Worm (Caenorhabditis elegans) whole organism, early embryonic: ENCODE measurements around the gene srt-32.

Experiments
- B0310.2 ChIP-seq: sonication (generic microtip); optimal IDR thresholded peaks from 2 replicates; lab custom pipeline; 2016; ENCODE audit warnings: mild to moderate bottlenecking, missing genetic modification characterization, missing compliant biosample characterization
- F13C5.2 ChIP-seq: sonication (generic microtip); optimal IDR thresholded peaks from 2 replicates; lab custom pipeline; 2017; ENCODE audit warnings: mild to moderate bottlenecking, missing genetic modification characterization, inconsistent platforms, missing compliant biosample characterization
- aly-1 ChIP-seq: sonication (generic microtip); optimal IDR thresholded peaks from 2 replicates; lab custom pipeline; 2016; ENCODE audit warnings: missing genetic modification characterization, missing compliant biosample characterization
- ama-1 ChIP-seq: fragments of 150-350 bp; optimal IDR thresholded peaks from 2 replicates; lab custom pipeline; 2014
- ceh-13 ChIP-seq: fragments of 200-800 bp; sonication (Bioruptor generic); optimal IDR thresholded peaks from 2 replicates; lab custom pipeline; 2018; ENCODE audit warnings: mild to moderate bottlenecking, missing genetic modification characterization, missing compliant biosample characterization
- ceh-36 ChIP-seq: sonication (generic microtip); optimal IDR thresholded peaks from 2 replicates; lab custom pipeline; 2016; ENCODE audit warnings: missing genetic modification characterization, inconsistent platforms, missing compliant biosample characterization
- ets-7 ChIP-seq: sonication (generic microtip); optimal IDR thresholded peaks from 2 replicates; lab custom pipeline; 2016; ENCODE audit warnings: missing genotype, missing genetic modification characterization, missing compliant biosample characterization
- flt-1 ChIP-seq: fragments of 200-800 bp; sonication (Bioruptor generic); IDR thresholded peaks from 2 replicates; pipeline ENCODE4 v1.3.6; 2022; ENCODE audit warnings: missing genetic modification characterization, missing compliant biosample characterization
- hmbx-1 ChIP-seq: sonication (generic microtip); optimal IDR thresholded peaks from 2 replicates; lab custom pipeline; 2016; ENCODE audit warnings: mild to moderate bottlenecking, missing genetic modification characterization, missing compliant biosample characterization
- hmg-4 ChIP-seq: fragments of 200-800 bp; sonication (Bioruptor generic); optimal IDR thresholded peaks from 2 replicates; lab custom pipeline; 2018; ENCODE audit warnings: mild to moderate bottlenecking, missing genetic modification characterization, missing compliant biosample characterization
- hnd-1 ChIP-seq: sonication (generic microtip); optimal IDR thresholded peaks from 2 replicates; lab custom pipeline; 2016; ENCODE audit warnings: missing genetic modification characterization, missing compliant biosample characterization
- pes-1 ChIP-seq: fragments of 200-800 bp; sonication (Bioruptor generic); IDR thresholded peaks from 2 replicates; pipeline ENCODE4 v1.3.6; 2022; ENCODE audit warnings: missing genetic modification reagents, missing genetic modification characterization, missing compliant biosample characterization
- scrt-1 ChIP-seq: fragments of 200-800 bp; sonication (Bioruptor generic); IDR thresholded peaks from 2 replicates; pipeline ENCODE4 v1.3.6; 2022; ENCODE audit warnings: missing genetic modification characterization, missing compliant biosample characterization
- sea-1 ChIP-seq: fragments of 200-800 bp; sonication (Bioruptor generic); conservative IDR thresholded peaks from 2 replicates; pipeline ENCODE4 v1.3.6; 2022; ENCODE audit warnings: missing genetic modification characterization, missing compliant biosample characterization
- tbx-11 ChIP-seq: fragments of 200-800 bp; sonication (Bioruptor generic); IDR thresholded peaks from 2 replicates; pipeline ENCODE4 v1.3.6; 2022; ENCODE audit warnings: missing genetic modification characterization, missing compliant biosample characterization
- tbx-37 ChIP-seq: fragments of 200-800 bp; sonication (Bioruptor generic); conservative IDR thresholded peaks from 2 replicates; pipeline ENCODE4 v1.3.6; 2022; ENCODE audit warnings: missing genetic modification reagents, missing genetic modification characterization, missing compliant biosample characterization
- tra-4 ChIP-seq: sonication (generic microtip); optimal IDR thresholded peaks from 2 replicates; lab custom pipeline; 2017; ENCODE audit warnings: missing genetic modification characterization, missing compliant biosample characterization

srt-32 gene

DNA sequence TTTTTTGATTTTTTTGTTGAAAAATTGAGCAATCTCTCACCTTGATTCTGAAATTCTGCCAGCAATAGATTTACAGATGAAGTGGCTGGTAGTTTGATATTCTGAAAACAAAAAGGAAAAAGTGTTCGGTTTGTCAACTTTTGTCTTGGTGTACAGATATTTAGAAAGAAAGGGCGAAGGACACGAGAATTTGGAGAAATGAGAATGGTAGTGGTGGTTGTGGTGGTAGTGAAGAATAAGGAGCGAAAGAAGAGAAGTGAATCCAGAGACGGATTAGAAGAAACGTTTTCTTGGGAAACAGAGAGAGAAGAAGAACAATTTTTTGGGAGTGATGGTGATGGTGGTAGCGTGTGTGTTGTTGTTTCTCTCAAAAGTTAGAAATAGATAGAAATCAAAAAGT is 20.2 kb downstream of the srt-32 start, which contains the start of gene gar-3:
gar-3 (minus strand) TSS at position 101 of the 400 bp plus-strand sequence.
- no peak for TF ChIP-seq tbx-37 (GFP tag; lab: Robert Waterston, UW)
- TF ChIP-seq sea-1 (GFP tag; lab: Robert Waterston, UW): no peak
- TF ChIP-seq aly-1 (tag; lab: Kevin White, UChicago): no peak
- no peak for TF ChIP-seq hmg-4 (GFP tag; lab: Kevin White, UChicago)
- TF ChIP-seq B0310.2 (tag; lab: Kevin White, UChicago): no peak
- no peak for TF ChIP-seq ceh-36 (tag; lab: Kevin White, UChicago)
- no peak for TF ChIP-seq pes-1 (GFP tag; lab: Robert Waterston, UW)
- no peak for TF ChIP-seq ets-7 (tag; lab: Kevin White, UChicago)
- TF ChIP-seq hmbx-1 (tag; lab: Kevin White, UChicago): no peak

ce11 chrV:14585351-14585750 is 25.9 kb downstream of the srt-32 start, which contains the start of gene Y40H4A.2:
TSS of gene Y40H4A.2 (minus strand) at chrV:14585451.
- TF ChIP-seq hmg-4 (GFP tag; lab: Kevin White, UChicago) (no peak), scrt-1 (GFP tag; lab: Robert Waterston, UW) (no peak), B0310.2 (tag; lab: Kevin White, UChicago) (no peak), ceh-36 (tag; lab: Kevin White, UChicago) (no peak), tbx-11 (GFP tag; lab: Robert Waterston, UW) (no peak), tbx-37 (GFP tag; lab: Robert Waterston, UW) (no peak), F13C5.2 (tag; lab: Kevin White, UChicago) (no peak), hmbx-1 (tag; lab: Kevin White, UChicago) (no peak), hnd-1 (tag; lab: Kevin White, UChicago) (no peak), pes-1 (GFP tag; lab: Robert Waterston, UW) (no peak), ceh-13 (GFP tag; lab: Kevin White, UChicago) (no peak), flt-1 (GFP tag; lab: Robert Waterston, UW) (no peak), aly-1 (tag; lab: Kevin White, UChicago) (no peak), tra-4 (tag; lab: Kevin White, UChicago) (no peak), ama-1 (lab: Kevin White, UChicago) (no peak), sea-1 (GFP tag; lab: Robert Waterston, UW) (no peak)

ce11 chrV:14594103-14594502 is 34.7 kb downstream of the srt-32 start:
- TF ChIP-seq B0310.2 (tag; lab: Kevin White, UChicago) (no peak), aly-1 (tag; lab: Kevin White, UChicago) (no peak), sea-1 (GFP tag; lab: Robert Waterston, UW) (no peak), hmg-4 (GFP tag; lab: Kevin White, UChicago) (no peak), ceh-13 (GFP tag; lab: Kevin White, UChicago) (no peak), ets-7 (tag; lab: Kevin White, UChicago) (no peak), F13C5.2 (tag; lab: Kevin White, UChicago) (no peak), ama-1 (lab: Kevin White, UChicago) (no peak), tra-4 (tag; lab: Kevin White, UChicago) (no peak), hmbx-1 (tag; lab: Kevin White, UChicago) (no peak), hnd-1 (tag; lab: Kevin White, UChicago) (no peak), scrt-1 (GFP tag; lab: Robert Waterston, UW) (no peak)

DNA sequence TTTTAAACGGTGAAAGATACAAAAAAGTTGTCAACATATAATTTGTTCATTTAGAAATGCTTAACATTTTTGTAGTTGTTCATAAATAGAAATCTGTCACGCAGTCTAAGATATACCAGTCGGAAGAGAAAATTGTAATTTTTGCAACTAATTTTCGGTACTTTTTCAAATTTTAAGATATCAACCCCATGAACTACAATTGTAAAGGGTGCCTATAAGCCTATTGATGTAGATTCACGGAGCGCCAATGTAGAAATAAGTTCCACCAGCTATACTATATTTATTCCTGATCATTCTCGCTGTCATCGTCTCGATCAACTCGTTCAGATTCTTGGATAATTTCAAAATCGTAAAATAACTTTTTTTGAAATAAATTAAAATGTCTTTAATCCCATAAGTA is 35.5 kb downstream of the srt-32 start:
- TF ChIP-seq B0310.2 (tag; lab: Kevin White, UChicago) (no peak), ceh-13 (GFP tag; lab: Kevin White, UChicago) (no peak), ceh-36 (tag; lab: Kevin White, UChicago) (no peak), tbx-11 (GFP tag; lab: Robert Waterston, UW) (no peak), pes-1 (GFP tag; lab: Robert Waterston, UW) (no peak), sea-1 (GFP tag; lab: Robert Waterston, UW) (no peak)

DNA sequence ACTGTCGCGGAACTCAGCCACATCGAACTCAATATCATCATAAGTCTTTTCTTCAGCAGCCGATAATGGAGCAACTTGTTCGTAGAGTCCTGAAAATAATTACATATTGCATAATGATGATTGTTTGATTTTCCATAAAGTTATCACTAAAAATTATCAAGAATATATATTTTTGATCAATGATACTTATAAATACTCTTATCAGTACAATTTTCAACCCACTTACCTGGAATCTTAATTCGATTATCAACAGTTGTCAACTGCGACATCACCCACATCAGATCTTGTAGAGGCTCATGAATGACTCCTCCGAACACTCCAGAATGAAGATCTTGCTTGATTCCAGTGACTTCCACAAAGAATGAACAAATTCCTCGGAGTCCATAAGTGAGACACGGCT is 36.6 kb downstream of the srt-32 start:
- TF ChIP-seq sea-1 (GFP tag; lab: Robert Waterston, UW) (no peak), pes-1 (GFP tag; lab: Robert Waterston, UW) (no peak), ceh-36 (tag; lab: Kevin White, UChicago) (no peak), B0310.2 (tag; lab: Kevin White, UChicago) (no peak)

DNA sequence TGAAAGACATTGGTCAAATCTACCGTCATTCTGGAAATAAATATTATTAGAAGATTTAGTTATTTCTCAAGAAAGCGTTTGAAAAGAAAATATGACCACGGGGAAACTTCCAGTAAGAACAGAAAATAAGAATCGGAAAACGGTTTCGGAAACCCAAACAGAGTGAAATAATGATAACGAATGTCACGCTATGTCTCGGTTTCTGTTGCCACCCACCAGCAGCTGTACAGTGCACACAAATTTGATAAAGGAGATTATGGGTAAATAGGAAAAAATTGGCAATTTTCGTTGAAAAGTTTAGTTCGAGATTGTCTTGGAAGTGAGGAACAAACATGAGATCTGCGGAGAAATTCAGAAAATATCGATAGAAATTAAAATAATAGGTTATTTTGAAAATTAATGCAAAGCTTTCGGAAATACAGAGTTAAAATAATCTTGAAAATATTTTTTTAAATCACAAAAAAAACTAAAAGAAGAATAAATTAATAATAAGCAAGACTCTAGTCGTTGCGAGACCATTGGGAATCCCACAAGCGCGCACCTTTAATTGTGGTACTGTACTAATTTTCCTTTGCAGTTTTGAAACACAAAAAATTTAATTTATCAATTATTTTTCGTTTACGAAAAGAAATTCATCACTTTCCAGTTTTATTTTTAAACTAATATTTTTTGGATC is 37.7 kb downstream of the srt-32 start, which contains the start of gene pes-9:
pes-9 (minus strand) TSS at position 30 of the 676 bp plus-strand sequence.
- TF ChIP-seq hnd-1 (tag; lab: Kevin White, UChicago) (no peak), flt-1 (GFP tag; lab: Robert Waterston, UW) (no peak), hmg-4 (GFP tag; lab: Kevin White, UChicago) (no peak), ets-7 (tag; lab: Kevin White, UChicago) (no peak), ceh-36 (tag; lab: Kevin White, UChicago) (no peak), tra-4 (tag; lab: Kevin White, UChicago) (no peak), B0310.2 (tag; lab: Kevin White, UChicago) (no peak), ama-1 (lab: Kevin White, UChicago) (no peak), ceh-13 (GFP tag; lab: Kevin White, UChicago) (no peak), pes-1 (GFP tag; lab: Robert Waterston, UW) (no peak), aly-1 (tag; lab: Kevin White, UChicago) (no peak)

DNA sequence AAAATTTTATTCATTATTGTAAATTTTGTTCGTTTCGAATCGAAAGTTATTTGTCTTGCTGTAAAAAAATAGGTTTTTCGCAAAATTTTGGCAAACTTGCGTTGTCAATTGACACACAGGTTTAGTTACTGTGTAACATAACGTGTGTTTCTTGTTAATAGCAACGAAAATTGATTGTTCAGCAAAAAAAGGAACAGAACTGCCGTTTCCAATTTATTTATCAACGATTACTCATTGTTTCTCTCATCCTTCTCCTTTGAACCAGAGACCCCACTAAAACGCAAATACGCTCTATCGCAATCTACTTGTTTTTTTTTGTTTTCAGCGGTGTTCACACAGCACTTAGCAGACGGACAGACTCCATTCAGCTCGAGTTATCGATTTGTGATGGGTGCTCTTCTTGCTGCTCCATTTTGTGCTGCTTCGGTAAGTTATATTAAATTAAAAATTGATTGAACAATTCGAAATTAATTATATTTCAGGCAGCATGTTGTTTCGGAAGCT is 38.3 kb downstream of the srt-32 start, which contains the start of gene R11H6.2:
R11H6.2 (plus strand) TSS at position 326 of the 504 bp plus-strand sequence.
- TF ChIP-seq aly-1 (tag; lab: Kevin White, UChicago): no peak
- TF ChIP-seq hmbx-1 (tag; lab: Kevin White, UChicago): no peak
- TF ChIP-seq B0310.2 (tag; lab: Kevin White, UChicago): no peak
- no peak for TF ChIP-seq sea-1 (GFP tag; lab: Robert Waterston, UW)
- TF ChIP-seq hmg-4 (GFP tag; lab: Kevin White, UChicago): no peak
- no peak for TF ChIP-seq tbx-11 (GFP tag; lab: Robert Waterston, UW)
- TF ChIP-seq F13C5.2 (tag; lab: Kevin White, UChicago): no peak
- no peak for TF ChIP-seq scrt-1 (GFP tag; lab: Robert Waterston, UW)
- no peak for TF ChIP-seq ets-7 (tag; lab: Kevin White, UChicago)
- TF ChIP-seq flt-1 (GFP tag; lab: Robert Waterston, UW): no peak
- TF ChIP-seq ceh-13 (GFP tag; lab: Kevin White, UChicago): no peak
